Worm (Caenorhabditis elegans) whole organism, late embryonic: Measurements from ENCODE around the gene faah-6.
A peak's percentile ranks its signal among the peaks of the same experiment; 100 is the strongest.

Source experiments
- F13H6.1 ChIP-seq: sonication (generic microtip); optimal IDR thresholded peaks from 2 replicates; lab custom pipeline; 2016; ENCODE audit warnings: missing genetic modification characterization, missing compliant biosample characterization
- K02D7.2 ChIP-seq: sonication (generic microtip); optimal IDR thresholded peaks from 2 replicates; lab custom pipeline; 2017; ENCODE audit warnings: mild to moderate bottlenecking, missing genetic modification characterization, missing compliant biosample characterization
- K09A11.1 ChIP-seq: sonication (generic microtip); optimal IDR thresholded peaks from 2 replicates; lab custom pipeline; 2017; ENCODE audit warnings: antibody characterized with exemption, mild to moderate bottlenecking, missing genetic modification characterization, missing compliant biosample characterization; ENCODE audit not compliant: insufficient read depth
- ama-1 ChIP-seq: fragments of 150-350 bp; optimal IDR thresholded peaks from 2 replicates; lab custom pipeline; 2014
- ceh-14 ChIP-seq: sonication (generic microtip); optimal IDR thresholded peaks from 2 replicates; lab custom pipeline; 2016; ENCODE audit warnings: missing genotype, missing genetic modification characterization, missing compliant biosample characterization
- ceh-18 ChIP-seq: sonication (generic microtip); optimal IDR thresholded peaks from 2 replicates; lab custom pipeline; 2016; ENCODE audit warnings: missing genetic modification characterization, missing compliant biosample characterization
- ceh-2 ChIP-seq: sonication (generic microtip); optimal IDR thresholded peaks from 2 replicates; lab custom pipeline; 2016; ENCODE audit warnings: missing genotype, missing genetic modification characterization, missing compliant biosample characterization
- ceh-22 ChIP-seq: sonication (generic microtip); optimal IDR thresholded peaks from 2 replicates; lab custom pipeline; 2017; ENCODE audit warnings: missing biosample characterization, missing genetic modification characterization
- ceh-31 ChIP-seq: sonication (generic microtip); optimal IDR thresholded peaks from 2 replicates; lab custom pipeline; 2016; ENCODE audit warnings: missing genetic modification characterization, missing compliant biosample characterization
- ceh-34 ChIP-seq: sonication (generic microtip); optimal IDR thresholded peaks from 2 replicates; lab custom pipeline; 2016; ENCODE audit warnings: mild to moderate bottlenecking, missing genetic modification characterization, missing compliant biosample characterization
- ceh-9 ChIP-seq: sonication (generic microtip); optimal IDR thresholded peaks from 2 replicates; lab custom pipeline; 2016; ENCODE audit warnings: mild to moderate bottlenecking, missing genetic modification characterization, inconsistent platforms, missing compliant biosample characterization
- che-1 ChIP-seq: sonication (generic microtip); optimal IDR thresholded peaks from 2 replicates; lab custom pipeline; 2016; ENCODE audit warnings: mild to moderate bottlenecking, missing genetic modification characterization, missing compliant biosample characterization
- dve-1 ChIP-seq: sonication (generic microtip); optimal IDR thresholded peaks from 2 replicates; lab custom pipeline; 2017; ENCODE audit warnings: antibody characterized with exemption, mild to moderate bottlenecking, missing genetic modification characterization, missing compliant biosample characterization
- elt-2 ChIP-seq: sonication (generic microtip); optimal IDR thresholded peaks from 2 replicates; lab custom pipeline; 2016; ENCODE audit warnings: missing genetic modification reagents, missing genetic modification characterization, missing compliant biosample characterization
- elt-4 ChIP-seq: sonication (generic microtip); optimal IDR thresholded peaks from 2 replicates; lab custom pipeline; 2016; ENCODE audit warnings: missing genetic modification characterization, missing compliant biosample characterization
- eyg-1 ChIP-seq: sonication (generic microtip); optimal IDR thresholded peaks from 2 replicates; lab custom pipeline; 2016; ENCODE audit warnings: missing genotype, missing genetic modification characterization, missing compliant biosample characterization
- gmeb-2 ChIP-seq: sonication (generic microtip); optimal IDR thresholded peaks from 2 replicates; lab custom pipeline; 2016; ENCODE audit warnings: missing genetic modification characterization, inconsistent platforms, missing compliant biosample characterization
- hlh-15 ChIP-seq: sonication (generic microtip); optimal IDR thresholded peaks from 2 replicates; lab custom pipeline; 2016; ENCODE audit warnings: missing genetic modification characterization, missing compliant biosample characterization
- hlh-30 ChIP-seq: sonication (generic microtip); optimal IDR thresholded peaks from 2 replicates; lab custom pipeline; 2017; ENCODE audit warnings: antibody characterized with exemption, missing genetic modification characterization, missing compliant biosample characterization; ENCODE audit not compliant: insufficient read depth
- hlh-6 ChIP-seq: sonication (generic microtip); optimal IDR thresholded peaks from 2 replicates; lab custom pipeline; 2016; ENCODE audit warnings: missing genotype, missing genetic modification characterization, missing compliant biosample characterization
- madf-2 ChIP-seq: sonication (generic microtip); optimal IDR thresholded peaks from 2 replicates; lab custom pipeline; 2017; ENCODE audit warnings: missing genetic modification characterization, missing compliant biosample characterization
- mec-3 ChIP-seq: sonication (generic microtip); optimal IDR thresholded peaks from 2 replicates; lab custom pipeline; 2016; ENCODE audit warnings: borderline replicate concordance, missing genetic modification characterization, missing compliant biosample characterization
- nfya-1 ChIP-seq: sonication (generic microtip); optimal IDR thresholded peaks from 2 replicates; lab custom pipeline; 2017; ENCODE audit warnings: missing genetic modification characterization, mild to moderate bottlenecking, missing compliant biosample characterization, antibody characterized with exemption, moderate library complexity
- npax-4 ChIP-seq: sonication (generic microtip); optimal IDR thresholded peaks from 2 replicates; lab custom pipeline; 2016; ENCODE audit warnings: missing genetic modification characterization, missing compliant biosample characterization
- pag-3 ChIP-seq: sonication (generic microtip); optimal IDR thresholded peaks from 2 replicates; lab custom pipeline; 2016; ENCODE audit warnings: missing compliant biosample characterization, missing genetic modification characterization, borderline replicate concordance
- pha-4 ChIP-seq: fragments of 150-350 bp; optimal IDR thresholded peaks from 2 replicates; lab custom pipeline; 2018; ENCODE audit warnings: missing biosample characterization, missing genetic modification reagents, missing genetic modification characterization
- sdc-2 ChIP-seq: sonication (generic microtip); optimal IDR thresholded peaks from 2 replicates; lab custom pipeline; 2016; ENCODE audit warnings: missing genotype, missing genetic modification characterization, missing compliant biosample characterization
- tbx-2 ChIP-seq: sonication (generic microtip); optimal IDR thresholded peaks from 2 replicates; lab custom pipeline; 2016; ENCODE audit warnings: missing genetic modification characterization, missing compliant biosample characterization
- tbx-7 ChIP-seq: sonication (generic microtip); optimal IDR thresholded peaks from 2 replicates; lab custom pipeline; 2016; ENCODE audit warnings: missing genotype, missing genetic modification characterization, missing compliant biosample characterization
- ttx-3 ChIP-seq: sonication (generic microtip); optimal IDR thresholded peaks from 2 replicates; lab custom pipeline; 2016; ENCODE audit warnings: missing genetic modification reagents, missing genetic modification characterization, missing compliant biosample characterization
- unc-3 ChIP-seq, 2 experiments: fragments of 200-800 bp in 1 of 2; sonication (Bioruptor generic) in 1 of 2; sonication (generic microtip) in 1 of 2; conservative IDR thresholded peaks in 1 of 2; optimal IDR thresholded peaks in 1 of 2; 2 replicates each; pipeline versions ENCODE4 v1.3.6 to Lab custom; 2016 to 2022; ENCODE audit warnings: missing compliant biosample characterization in 2 of 2, missing genetic modification characterization in 2 of 2, missing genetic modification reagents in 1 of 2
- ztf-16 ChIP-seq: sonication (generic microtip); optimal IDR thresholded peaks from 2 replicates; lab custom pipeline; 2017; ENCODE audit warnings: missing genetic modification characterization, missing compliant biosample characterization

faah-6 gene

ce11 chrIII:11703006-11703775, 52.9 kb downstream of the faah-6 start:
- TF ChIP-seq tbx-2 (tag; lab: Kevin White, UChicago): no peak
- no peak for TF ChIP-seq elt-2
- no peak for TF ChIP-seq ttx-3
- no peak for TF ChIP-seq hlh-30 (tag; lab: Kevin White, UChicago)
- no peak for TF ChIP-seq hlh-6 (tag; lab: Kevin White, UChicago)
- no peak for TF ChIP-seq ceh-31 (tag; lab: Kevin White, UChicago)
- TF ChIP-seq sdc-2: no peak
- no peak for TF ChIP-seq elt-4 (tag; lab: Kevin White, UChicago)
- TF ChIP-seq eyg-1 (tag; lab: Kevin White, UChicago): no peak

ce11 chrIII:11703776-11704093, 53.5 kb downstream of the faah-6 start, which contains the start of gene col-95:
Gene col-95 (plus strand): TSS chrIII:11703994.
- no peak for TF ChIP-seq tbx-7 (tag; lab: Kevin White, UChicago)
- TF ChIP-seq ceh-14: no peak
- TF ChIP-seq pha-4 (tag; lab: Kevin White, UChicago): no peak
- no peak for TF ChIP-seq npax-4
- no peak for TF ChIP-seq K09A11.1
- TF ChIP-seq F13H6.1: no peak

- TF ChIP-seq nfya-1 (no peak), dve-1 (no peak), ceh-18 (no peak), elt-2 (no peak), elt-4 (tag; lab: Kevin White, UChicago) (peak; percentile 33), ztf-16 (no peak), K09A11.1 (no peak), che-1 (tag; lab: Kevin White, UChicago) (no peak), K02D7.2 (tag; lab: Kevin White, UChicago) (no peak), sdc-2 (peak; percentile 11), ceh-22 (tag; lab: Kevin White, UChicago) (no peak), gmeb-2 (tag; lab: Kevin White, UChicago) (no peak), hlh-15 (tag; lab: Kevin White, UChicago) (no peak), ceh-34 (tag; lab: Kevin White, UChicago) (no peak), unc-3 (GFP tag; conservative IDR thresholded peaks at IDR 0.05; lab: Robert Waterston, UW) (no peak), unc-3 (tag; optimal IDR thresholded peaks at IDR 0.05; lab: Kevin White, UChicago) (no peak), pag-3 (no peak), ceh-9 (no peak)
These were observed 54.2 kb downstream of the faah-6 start for ce11 chrIII:11704377-11704978.

ce11 chrIII:11705930-11706329, 55.7 kb downstream of the faah-6 start:
- TF ChIP-seq ceh-34 (tag; lab: Kevin White, UChicago): no peak
- TF ChIP-seq mec-3 (tag; lab: Kevin White, UChicago): peak; percentile 21
- TF ChIP-seq ceh-31 (tag; lab: Kevin White, UChicago): peak; percentile 6
- no peak for TF ChIP-seq madf-2 (tag; lab: Kevin White, UChicago)
- no peak for TF ChIP-seq ceh-2 (tag; lab: Kevin White, UChicago)
- no peak for TF ChIP-seq ama-1 (lab: Kevin White, UChicago)
- TF ChIP-seq hlh-6 (tag; lab: Kevin White, UChicago): peak; percentile 8
